Worm (Caenorhabditis elegans) whole organism, young adult: ENCODE measurements around the gene W07G4.2.

Experiments used
- C06A6.2 ChIP-seq: fragments of 200-800 bp; sonication (Bioruptor generic); conservative IDR thresholded peaks from 2 replicates; pipeline ENCODE4 v1.3.6; 2022; ENCODE audit warnings: missing genetic modification characterization, missing compliant biosample characterization
- F55B11.4 ChIP-seq: sonication (generic microtip); optimal IDR thresholded peaks from 2 replicates; lab custom pipeline; 2016; ENCODE audit warnings: missing compliant biosample characterization, missing genetic modification characterization, borderline replicate concordance; ENCODE audit not compliant: insufficient read depth
- T07F8.4 ChIP-seq: sonication (generic microtip); optimal IDR thresholded peaks from 2 replicates; lab custom pipeline; 2016; ENCODE audit warnings: mild to moderate bottlenecking, missing genetic modification characterization, moderate library complexity, missing compliant biosample characterization
- Y53F4B.3 ChIP-seq: fragments of 200-800 bp; sonication (Bioruptor generic); IDR thresholded peaks from 2 replicates; pipeline ENCODE4 v1.3.6; 2022; ENCODE audit warnings: missing genetic modification reagents, missing genetic modification characterization, missing compliant biosample characterization
- Y56A3A.18 ChIP-seq: fragments of 200-800 bp; sonication (Bioruptor generic); IDR thresholded peaks from 2 replicates; pipeline ENCODE4 v1.3.6; 2022; ENCODE audit warnings: missing genetic modification reagents, missing genetic modification characterization, missing compliant biosample characterization
- Y79H2A.3 ChIP-seq: fragments of 200-800 bp; sonication (Bioruptor generic); conservative IDR thresholded peaks from 2 replicates; pipeline ENCODE4 v1.3.6; 2022; ENCODE audit warnings: missing genetic modification reagents, missing genetic modification characterization, missing compliant biosample characterization
- ama-1 ChIP-seq, 3 experiments: fragments of 150-350 bp in 1 of 3; sonication (generic microtip) in 2 of 3; optimal IDR thresholded peaks; 2 replicates each; lab custom pipeline; 2014 to 2018; ENCODE audit warnings: missing biosample characterization in 2 of 3, missing genetic modification characterization in 2 of 3, missing genetic modification reagents in 2 of 3
- athp-1 ChIP-seq: sonication (generic microtip); optimal IDR thresholded peaks from 2 replicates; lab custom pipeline; 2017; ENCODE audit warnings: mild to moderate bottlenecking, missing genetic modification characterization, missing compliant biosample characterization
- attf-5 ChIP-seq: fragments of 200-800 bp; sonication (Bioruptor generic); optimal IDR thresholded peaks from 2 replicates; lab custom pipeline; 2018; ENCODE audit warnings: mild to moderate bottlenecking, missing genetic modification characterization, missing compliant biosample characterization
- bed-2 ChIP-seq: fragments of 200-800 bp; sonication (Bioruptor generic); IDR thresholded peaks from 2 replicates; pipeline ENCODE4 v1.3.6; 2022; ENCODE audit warnings: missing genetic modification reagents, missing genetic modification characterization, missing compliant biosample characterization
- ceh-100 ChIP-seq: fragments of 200-800 bp; sonication (Bioruptor generic); IDR thresholded peaks from 2 replicates; pipeline ENCODE4 v1.3.6; 2022; ENCODE audit warnings: missing genetic modification reagents, missing genetic modification characterization, missing compliant biosample characterization
- ceh-40 ChIP-seq: fragments of 200-800 bp; sonication (Bioruptor generic); IDR thresholded peaks from 2 replicates; pipeline ENCODE4 v1.3.6; 2022; ENCODE audit warnings: missing genetic modification characterization, missing compliant biosample characterization
- ceh-79 ChIP-seq: sonication (generic microtip); optimal IDR thresholded peaks from 2 replicates; lab custom pipeline; 2017; ENCODE audit warnings: mild to moderate bottlenecking, missing genetic modification characterization, missing compliant biosample characterization
- chd-7 ChIP-seq: sonication (generic microtip); optimal IDR thresholded peaks from 2 replicates; lab custom pipeline; 2016; ENCODE audit warnings: mild to moderate bottlenecking, missing genetic modification characterization, moderate library complexity, missing compliant biosample characterization
- dox-1 ChIP-seq: fragments of 200-800 bp; sonication (Bioruptor generic); IDR thresholded peaks from 2 replicates; pipeline ENCODE4 v1.3.6; 2022; ENCODE audit warnings: missing genetic modification reagents, missing genetic modification characterization, missing compliant biosample characterization
- egl-44 ChIP-seq: fragments of 200-800 bp; sonication (Bioruptor generic); IDR thresholded peaks from 2 replicates; pipeline ENCODE4 v1.3.6; 2022; ENCODE audit warnings: missing genetic modification reagents, missing genetic modification characterization, missing compliant biosample characterization
- egrh-3 ChIP-seq: fragments of 200-800 bp; sonication (Bioruptor generic); IDR thresholded peaks from 2 replicates; pipeline ENCODE4 v1.3.6; 2022; ENCODE audit warnings: missing genetic modification reagents, missing genetic modification characterization, missing compliant biosample characterization
- ets-4 ChIP-seq: fragments of 200-800 bp; sonication (Bioruptor generic); optimal IDR thresholded peaks from 2 replicates; lab custom pipeline; 2018; ENCODE audit warnings: mild to moderate bottlenecking, missing genetic modification characterization, missing compliant biosample characterization
- hlh-12 ChIP-seq: sonication (generic microtip); optimal IDR thresholded peaks from 2 replicates; lab custom pipeline; 2016; ENCODE audit warnings: missing genetic modification characterization, missing compliant biosample characterization
- hmg-1.2 ChIP-seq: fragments of 200-800 bp; sonication (Bioruptor generic); IDR thresholded peaks from 2 replicates; pipeline ENCODE4 v1.3.6; 2022; ENCODE audit warnings: missing genetic modification reagents, missing genetic modification characterization, missing compliant biosample characterization
- hrde-1 ChIP-seq: sonication (generic microtip); optimal IDR thresholded peaks from 2 replicates; lab custom pipeline; 2016; ENCODE audit warnings: missing genetic modification characterization, mild to moderate bottlenecking, missing compliant biosample characterization, moderate library complexity, missing genotype, missing genetic modification reagents, borderline replicate concordance
- lin-35 ChIP-seq, 3 experiments: fragments of 150-350 bp in 2 of 3; sonication (generic microtip) in 1 of 3; optimal IDR thresholded peaks; 2 replicates each; lab custom pipeline; 2014 to 2018; ENCODE audit warnings: missing biosample characterization in 3 of 3, missing genetic modification characterization in 3 of 3, missing genetic modification reagents in 3 of 3
- lin-40 ChIP-seq: sonication (generic microtip); optimal IDR thresholded peaks from 2 replicates; lab custom pipeline; 2016; ENCODE audit warnings: missing genetic modification characterization, mild to moderate bottlenecking, missing compliant biosample characterization, missing genotype, missing genetic modification reagents
- lsl-1 ChIP-seq: fragments of 200-800 bp; sonication (Bioruptor generic); optimal IDR thresholded peaks from 2 replicates; lab custom pipeline; 2018; ENCODE audit warnings: mild to moderate bottlenecking, missing genetic modification characterization, moderate library complexity, missing compliant biosample characterization
- madf-10 ChIP-seq: sonication (generic microtip); optimal IDR thresholded peaks from 2 replicates; lab custom pipeline; 2016; ENCODE audit warnings: mild to moderate bottlenecking, missing genetic modification characterization, missing compliant biosample characterization
- mcd-1 ChIP-seq: fragments of 200-800 bp; sonication (Bioruptor generic); IDR thresholded peaks from 2 replicates; pipeline ENCODE4 v1.3.6; 2022; ENCODE audit warnings: missing genetic modification reagents, missing genetic modification characterization, missing compliant biosample characterization
- mel-28 ChIP-seq: sonication (generic microtip); optimal IDR thresholded peaks from 2 replicates; lab custom pipeline; 2016; ENCODE audit warnings: borderline replicate concordance, mild to moderate bottlenecking, missing genetic modification characterization, missing compliant biosample characterization
- mes-4 ChIP-seq: sonication (generic microtip); optimal IDR thresholded peaks from 2 replicates; lab custom pipeline; 2016; ENCODE audit warnings: missing genotype, missing genetic modification characterization, missing compliant biosample characterization
- nfya-2 ChIP-seq: fragments of 200-800 bp; sonication (Bioruptor generic); IDR thresholded peaks from 2 replicates; pipeline ENCODE4 v1.3.6; 2022; ENCODE audit warnings: missing genetic modification reagents, missing genetic modification characterization, missing compliant biosample characterization
- nfyb-1 ChIP-seq: fragments of 200-800 bp; sonication (Bioruptor generic); IDR thresholded peaks from 2 replicates; pipeline ENCODE4 v1.3.6; 2022; ENCODE audit warnings: missing genetic modification reagents, missing genetic modification characterization, missing compliant biosample characterization
- nhr-179 ChIP-seq: sonication (generic microtip); optimal IDR thresholded peaks from 2 replicates; lab custom pipeline; 2016; ENCODE audit warnings: mild to moderate bottlenecking, missing genetic modification characterization, missing compliant biosample characterization
- pbrm-1 ChIP-seq: fragments of 200-800 bp; sonication (Bioruptor generic); IDR thresholded peaks from 2 replicates; pipeline ENCODE4 v1.3.6; 2022; ENCODE audit warnings: missing genetic modification reagents, missing genetic modification characterization, missing compliant biosample characterization
- pha-4 ChIP-seq: fragments of 150-350 bp; sonication (generic microtip); optimal IDR thresholded peaks from 2 replicates; lab custom pipeline; 2014; ENCODE audit warnings: missing biosample characterization, missing genetic modification reagents, missing genetic modification characterization
- rcor-1 ChIP-seq: fragments of 200-800 bp; sonication (Bioruptor generic); IDR thresholded peaks from 2 replicates; pipeline ENCODE4 v1.3.6; 2022; ENCODE audit warnings: missing genetic modification reagents, missing genetic modification characterization, missing compliant biosample characterization
- rpc-1 ChIP-seq, 2 experiments: fragments of 150-350 bp in 1 of 2; sonication (generic microtip) in 1 of 2; optimal IDR thresholded peaks; 2 replicates each; lab custom pipeline; 2014 to 2018; ENCODE audit warnings: missing biosample characterization in 1 of 2, missing genetic modification characterization in 1 of 2, missing genetic modification reagents in 1 of 2, missing genotype in 1 of 2
- snpc-1.3 ChIP-seq: sonication (generic microtip); optimal IDR thresholded peaks from 2 replicates; lab custom pipeline; 2017; ENCODE audit warnings: missing genetic modification characterization, mild to moderate bottlenecking, missing compliant biosample characterization, antibody characterized with exemption, moderate library complexity, missing genotype, missing genetic modification reagents; ENCODE audit not compliant: insufficient read depth
- snpc-3.4 ChIP-seq: sonication (generic microtip); optimal IDR thresholded peaks from 2 replicates; lab custom pipeline; 2017; ENCODE audit warnings: missing genetic modification characterization, mild to moderate bottlenecking, missing compliant biosample characterization, antibody characterized with exemption, moderate library complexity, missing genotype, missing genetic modification reagents
- somi-1 ChIP-seq: fragments of 200-800 bp; sonication (Bioruptor generic); optimal IDR thresholded peaks from 2 replicates; lab custom pipeline; 2018; ENCODE audit warnings: mild to moderate bottlenecking, missing genetic modification characterization, missing compliant biosample characterization
- zim-3 ChIP-seq: sonication (generic microtip); optimal IDR thresholded peaks from 2 replicates; lab custom pipeline; 2017; ENCODE audit warnings: mild to moderate bottlenecking, missing genetic modification characterization, moderate library complexity, missing compliant biosample characterization
- ztf-22 ChIP-seq: fragments of 200-800 bp; sonication (Bioruptor generic); optimal IDR thresholded peaks from 2 replicates; lab custom pipeline; 2018; ENCODE audit warnings: mild to moderate bottlenecking, missing genetic modification characterization, moderate library complexity, missing compliant biosample characterization
- ztf-3 ChIP-seq: fragments of 200-800 bp; sonication (Bioruptor generic); optimal IDR thresholded peaks from 2 replicates; lab custom pipeline; 2018; ENCODE audit warnings: mild to moderate bottlenecking, missing genetic modification characterization, missing compliant biosample characterization
- ztf-6 ChIP-seq: fragments of 200-800 bp; sonication (Bioruptor generic); IDR thresholded peaks from 2 replicates; pipeline ENCODE4 v1.3.6; 2022; ENCODE audit warnings: missing genetic modification reagents, missing genetic modification characterization, missing compliant biosample characterization

Gene W07G4.2

DNA sequence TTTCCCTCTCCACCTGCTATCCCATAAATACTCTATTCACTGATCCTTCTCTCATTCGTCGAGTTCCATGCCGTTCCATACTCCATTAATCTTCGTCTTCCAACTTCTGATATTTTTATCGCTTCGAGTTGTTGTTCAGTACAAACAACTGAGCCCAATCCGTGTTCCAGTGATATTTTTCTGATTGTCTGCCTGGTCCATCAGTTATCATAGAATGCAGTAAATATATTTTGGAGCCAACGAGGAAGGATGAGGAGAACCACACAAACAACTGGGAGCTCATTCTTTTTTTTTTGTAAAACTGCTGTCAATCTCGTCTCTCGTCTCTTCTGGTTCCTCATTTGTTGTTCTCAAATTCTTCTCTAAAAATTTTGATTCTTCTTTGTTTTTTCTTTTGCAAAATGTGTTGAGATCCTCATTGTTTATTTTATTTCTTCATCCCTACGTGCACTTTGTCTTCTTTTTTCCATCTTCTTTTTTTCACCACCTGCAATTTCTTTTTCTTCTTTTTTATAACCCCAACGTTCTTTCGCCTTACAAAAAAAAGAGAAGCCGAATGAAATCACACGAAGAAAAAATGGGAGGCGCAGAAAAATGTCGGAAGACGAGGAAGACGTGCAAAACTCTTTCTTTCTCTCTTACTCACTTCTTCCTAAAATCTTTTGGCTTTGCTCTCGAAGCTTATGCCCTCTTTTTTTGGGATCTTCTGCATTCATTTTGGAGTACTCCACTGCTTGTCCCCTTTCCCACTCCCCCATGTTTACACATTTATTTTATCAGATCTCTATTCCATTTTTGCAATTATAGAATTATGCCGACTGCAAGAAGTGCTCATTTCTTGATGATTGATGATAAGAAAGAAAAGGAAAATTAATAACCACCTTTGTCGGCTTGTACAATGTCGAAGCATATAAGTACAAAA lies 47.6 kb upstream of the W07G4.2 start:
- TF ChIP-seq ama-1 (optimal IDR thresholded peaks at IDR 0.05; lab: Kevin White, UChicago) (peak; percentile 19), ama-1 (GFP tag; optimal IDR thresholded peaks at IDR 0.05; lab: Kevin White, UChicago) (no peak), C06A6.2 (GFP tag; lab: Robert Waterston, UW) (0 out of 2 replicates have a peak, but pooled peaks have one; percentile 18), lin-40 (tag; lab: Kevin White, UChicago) (no peak)

DNA sequence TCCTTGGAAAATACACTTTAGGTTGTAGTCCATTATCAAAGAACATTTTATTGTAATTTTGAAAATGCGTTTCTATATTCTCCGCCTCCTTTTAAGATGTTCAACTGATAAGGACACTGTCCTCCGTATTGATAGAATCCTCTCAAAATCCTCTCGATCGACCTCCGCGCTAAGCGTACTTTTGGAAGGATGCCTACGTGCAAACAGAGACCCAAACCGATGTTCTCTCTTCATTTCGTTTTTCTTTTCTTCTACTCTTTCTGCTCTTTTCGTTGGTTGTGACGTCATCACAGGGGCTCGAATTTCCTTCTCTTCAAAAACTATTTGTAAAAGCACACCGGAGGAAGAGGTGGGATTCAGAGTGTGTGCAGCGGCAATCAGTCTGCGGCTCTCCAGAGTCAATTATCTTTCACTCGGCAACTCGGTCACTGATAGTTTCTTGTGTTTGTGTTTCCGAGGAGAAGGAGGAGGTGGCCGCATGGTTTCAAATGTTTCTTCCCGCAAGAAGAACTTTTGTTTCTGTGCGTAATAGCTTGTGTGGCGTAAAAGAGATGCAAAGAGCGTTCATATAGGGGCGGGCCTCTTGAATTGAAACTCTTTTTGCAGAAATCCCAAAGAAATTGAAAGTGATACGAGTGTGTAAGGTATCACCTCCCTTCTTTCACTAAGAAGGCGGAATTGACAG lies 46.2 kb upstream of the W07G4.2 start, which contains the start of gene C34B4.2:
TSS of gene C34B4.2 (plus strand) at position 614 of the 685 bp plus-strand sequence.
- no peak for TF ChIP-seq hlh-12 (tag; lab: Kevin White, UChicago)
- TF ChIP-seq Y79H2A.3 (GFP tag; lab: Robert Waterston, UW) = no peak
- TF ChIP-seq hrde-1 = no peak
- TF ChIP-seq somi-1 = peak; percentile 44
- TF ChIP-seq ztf-6 = no peak
- no peak for TF ChIP-seq mes-4
- no peak for TF ChIP-seq nhr-179 (tag; lab: Kevin White, UChicago)
- TF ChIP-seq ets-4 (GFP tag; lab: Kevin White, UChicago) = peak; percentile 10
- TF ChIP-seq ceh-40 (GFP tag; lab: Robert Waterston, UW) = no peak
- peak; percentile 84 for TF ChIP-seq ztf-22 (GFP tag; lab: Kevin White, UChicago)
- TF ChIP-seq egrh-3 = peak; percentile 38; the same call in 1 of the 2 replicates
- TF ChIP-seq rcor-1 (GFP tag; lab: Robert Waterston, UW) = no peak
- peak in 1 of 3 experiments; percentile 23 for TF ChIP-seq lin-35 (GFP tag; optimal IDR thresholded peaks at IDR 0.05; lab: Kevin White, UChicago)
- TF ChIP-seq snpc-3.4 = no peak
- TF ChIP-seq nfyb-1 (GFP tag; lab: Robert Waterston, UW) = peak; percentile 56; the same call in 1 of the 2 replicates
- TF ChIP-seq lin-40 (tag; lab: Kevin White, UChicago) = no peak
- no peak for TF ChIP-seq F55B11.4
- TF ChIP-seq pbrm-1 (GFP tag; lab: Robert Waterston, UW) = 0 out of 2 replicates have a peak, but pooled peaks have one; percentile 30
- 0 out of 2 replicates have a peak, but pooled peaks have one; percentile 14 for TF ChIP-seq mcd-1
- TF ChIP-seq T07F8.4 (tag; lab: Kevin White, UChicago) = no peak
- 0 out of 2 replicates have a peak, but pooled peaks have one; percentile 54 for TF ChIP-seq egl-44 (GFP tag; lab: Robert Waterston, UW)
- no peak for TF ChIP-seq nfya-2 (GFP tag; lab: Robert Waterston, UW)
- no peak for TF ChIP-seq mel-28
- TF ChIP-seq rpc-1 (optimal IDR thresholded peaks at IDR 0.05; lab: Kevin White, UChicago) = no peak
- TF ChIP-seq rpc-1 (tag; optimal IDR thresholded peaks at IDR 0.05; lab: Kevin White, UChicago) = no peak
- no peak; the same call in 1 of the 2 replicates for TF ChIP-seq dox-1 (GFP tag; lab: Robert Waterston, UW)
- TF ChIP-seq Y56A3A.18 (GFP tag; lab: Robert Waterston, UW) = no peak
- TF ChIP-seq hmg-1.2 (GFP tag; lab: Robert Waterston, UW) = peak; percentile 48; the same call in 1 of the 2 replicates
- TF ChIP-seq lsl-1 (GFP tag; lab: Kevin White, UChicago) = no peak
- no peak for TF ChIP-seq zim-3 (tag; lab: Kevin White, UChicago)
- TF ChIP-seq bed-2 (GFP tag; lab: Robert Waterston, UW) = no peak
- no peak for TF ChIP-seq Y53F4B.3 (GFP tag; lab: Robert Waterston, UW)
- peak; percentile 35 for TF ChIP-seq chd-7 (tag; lab: Kevin White, UChicago)
- no peak for TF ChIP-seq ceh-100 (GFP tag; lab: Robert Waterston, UW)
- no peak for TF ChIP-seq athp-1
- TF ChIP-seq ceh-79 (tag; lab: Kevin White, UChicago) = no peak
- TF ChIP-seq snpc-1.3 (tag; lab: Kevin White, UChicago) = no peak
- TF ChIP-seq pha-4 (tag; lab: Kevin White, UChicago) = peak; percentile 13
- no peak for TF ChIP-seq ztf-3 (GFP tag; lab: Kevin White, UChicago)
- TF ChIP-seq attf-5 = peak; percentile 40
- TF ChIP-seq madf-10 (tag; lab: Kevin White, UChicago) = peak; percentile 46
